Worm (Caenorhabditis elegans) whole organism, L2 larva: Measurements from ENCODE around the gene hlh-1.

Source experiments
- C34F6.9 ChIP-seq: fragments of 150-350 bp; optimal IDR thresholded peaks from 2 replicates; lab custom pipeline; 2014; ENCODE audit warnings: missing biosample characterization, missing genetic modification characterization
- F13H6.1 ChIP-seq: sonication (generic microtip); optimal IDR thresholded peaks from 2 replicates; lab custom pipeline; 2016; ENCODE audit warnings: missing genetic modification characterization, missing compliant biosample characterization
- R02D3.7 ChIP-seq: fragments of 150-350 bp; optimal IDR thresholded peaks from 2 replicates; lab custom pipeline; 2014; ENCODE audit warnings: missing biosample characterization, missing genetic modification characterization
- Y55F3AM.14 ChIP-seq: fragments of 200-800 bp; sonication (Bioruptor generic); optimal IDR thresholded peaks from 2 replicates; lab custom pipeline; 2018; ENCODE audit warnings: mild to moderate bottlenecking, missing genetic modification characterization, missing compliant biosample characterization
- ZK546.5 ChIP-seq: sonication (generic microtip); optimal IDR thresholded peaks from 2 replicates; lab custom pipeline; 2017; ENCODE audit warnings: missing biosample characterization, missing genetic modification characterization
- blmp-1 ChIP-seq: sonication (generic microtip); optimal IDR thresholded peaks from 2 replicates; lab custom pipeline; 2017; ENCODE audit warnings: missing genetic modification characterization, mild to moderate bottlenecking, missing compliant biosample characterization, antibody characterized with exemption, moderate library complexity; ENCODE audit not compliant: insufficient read depth
- ceh-16 ChIP-seq: fragments of 150-350 bp; optimal IDR thresholded peaks from 2 replicates; lab custom pipeline; 2014; ENCODE audit warnings: missing biosample characterization, missing genetic modification characterization
- ceh-82 ChIP-seq: fragments of 150-350 bp; optimal IDR thresholded peaks from 2 replicates; lab custom pipeline; 2014; ENCODE audit warnings: missing biosample characterization, missing genetic modification characterization
- crh-2 ChIP-seq: sonication (generic microtip); optimal IDR thresholded peaks from 2 replicates; lab custom pipeline; 2017; ENCODE audit warnings: missing biosample characterization, missing genetic modification characterization
- dmd-4 ChIP-seq: sonication (generic microtip); optimal IDR thresholded peaks from 2 replicates; lab custom pipeline; 2017; ENCODE audit warnings: missing biosample characterization, missing genetic modification characterization
- egl-27 ChIP-seq: sonication (generic microtip); optimal IDR thresholded peaks from 3 replicates; lab custom pipeline; 2017; ENCODE audit warnings: missing biosample characterization, missing genetic modification reagents, missing genetic modification characterization
- elt-3 ChIP-seq: sonication (generic microtip); optimal IDR thresholded peaks from 2 replicates; lab custom pipeline; 2017; ENCODE audit warnings: missing biosample characterization, missing genetic modification characterization
- gmeb-1 ChIP-seq: fragments of 150-350 bp; optimal IDR thresholded peaks from 2 replicates; lab custom pipeline; 2014; ENCODE audit warnings: missing biosample characterization, missing genetic modification characterization
- lin-11 ChIP-seq: fragments of 150-350 bp; sonication (generic microtip); optimal IDR thresholded peaks from 2 replicates; lab custom pipeline; 2014; ENCODE audit warnings: missing biosample characterization, missing genetic modification characterization, inconsistent platforms, mixed read lengths
- lin-13 ChIP-seq: fragments of 150-350 bp; optimal IDR thresholded peaks from 2 replicates; lab custom pipeline; 2014; ENCODE audit warnings: missing biosample characterization, missing genetic modification reagents, missing genetic modification characterization
- lin-39 ChIP-seq: fragments of 150-350 bp; optimal IDR thresholded peaks from 2 replicates; lab custom pipeline; 2014; ENCODE audit warnings: missing biosample characterization, missing genetic modification reagents, missing genetic modification characterization
- lsy-2 ChIP-seq, 2 experiments: fragments of 150-350 bp in 1 of 2; sonication (generic microtip) in 1 of 2; optimal IDR thresholded peaks; 2 replicates each; lab custom pipeline; 2014 to 2017; ENCODE audit warnings: missing biosample characterization in 2 of 2, missing genetic modification characterization in 2 of 2
- mab-5 ChIP-seq: fragments of 150-350 bp; optimal IDR thresholded peaks from 2 replicates; lab custom pipeline; 2014; ENCODE audit warnings: missing biosample characterization, missing genetic modification characterization
- nhr-10 ChIP-seq: sonication (generic microtip); optimal IDR thresholded peaks from 2 replicates; lab custom pipeline; 2017; ENCODE audit warnings: missing biosample characterization, missing genetic modification characterization
- nhr-11 ChIP-seq: fragments of 150-350 bp; optimal IDR thresholded peaks from 2 replicates; lab custom pipeline; 2014; ENCODE audit warnings: missing biosample characterization, missing genetic modification characterization
- nhr-12 ChIP-seq: fragments of 150-350 bp; optimal IDR thresholded peaks from 2 replicates; lab custom pipeline; 2014; ENCODE audit warnings: missing biosample characterization, missing genetic modification characterization
- nhr-129 ChIP-seq: fragments of 150-350 bp; optimal IDR thresholded peaks from 2 replicates; lab custom pipeline; 2014; ENCODE audit warnings: missing biosample characterization, missing genetic modification characterization
- nhr-21 ChIP-seq: fragments of 150-350 bp; optimal IDR thresholded peaks from 2 replicates; lab custom pipeline; 2014; ENCODE audit warnings: missing biosample characterization, missing genetic modification characterization
- nhr-237 ChIP-seq: fragments of 150-350 bp; optimal IDR thresholded peaks from 2 replicates; lab custom pipeline; 2014; ENCODE audit warnings: missing biosample characterization, missing genetic modification characterization
- nhr-25 ChIP-seq: fragments of 150-350 bp; sonication (generic microtip); optimal IDR thresholded peaks from 3 replicates; lab custom pipeline; 2014; ENCODE audit warnings: missing biosample characterization, missing genetic modification characterization
- peb-1 ChIP-seq: fragments of 150-350 bp; optimal IDR thresholded peaks from 2 replicates; lab custom pipeline; 2014; ENCODE audit warnings: missing biosample characterization, missing genetic modification characterization
- sem-4 ChIP-seq: fragments of 150-350 bp; optimal IDR thresholded peaks from 2 replicates; lab custom pipeline; 2014; ENCODE audit warnings: missing biosample characterization, missing genetic modification reagents, missing genetic modification characterization
- skn-1 ChIP-seq: sonication (generic microtip); optimal IDR thresholded peaks from 2 replicates; lab custom pipeline; 2017; ENCODE audit warnings: missing biosample characterization, missing genetic modification characterization
- sma-3 ChIP-seq: sonication (generic microtip); optimal IDR thresholded peaks from 2 replicates; lab custom pipeline; 2016; ENCODE audit warnings: missing genetic modification reagents, missing genetic modification characterization, missing compliant biosample characterization
- snpc-4 ChIP-seq: fragments of 150-350 bp; optimal IDR thresholded peaks from 2 replicates; lab custom pipeline; 2014; ENCODE audit warnings: missing biosample characterization, missing genetic modification characterization
- unc-39 ChIP-seq: fragments of 150-350 bp; optimal IDR thresholded peaks from 2 replicates; lab custom pipeline; 2014; ENCODE audit warnings: missing biosample characterization, missing genetic modification characterization
- zag-1 ChIP-seq: fragments of 150-350 bp; optimal IDR thresholded peaks from 2 replicates; lab custom pipeline; 2014; ENCODE audit warnings: missing biosample characterization, missing genetic modification characterization
- ztf-1 ChIP-seq: fragments of 200-800 bp; sonication (Bioruptor generic); conservative IDR thresholded peaks from 2 replicates; pipeline ENCODE4 v1.3.6; 2022; ENCODE audit warnings: missing genetic modification characterization, missing compliant biosample characterization
- ztf-11 ChIP-seq: sonication (generic microtip); optimal IDR thresholded peaks from 2 replicates; lab custom pipeline; 2017; ENCODE audit warnings: missing biosample characterization, missing genetic modification characterization

The hlh-1 gene

DNA sequence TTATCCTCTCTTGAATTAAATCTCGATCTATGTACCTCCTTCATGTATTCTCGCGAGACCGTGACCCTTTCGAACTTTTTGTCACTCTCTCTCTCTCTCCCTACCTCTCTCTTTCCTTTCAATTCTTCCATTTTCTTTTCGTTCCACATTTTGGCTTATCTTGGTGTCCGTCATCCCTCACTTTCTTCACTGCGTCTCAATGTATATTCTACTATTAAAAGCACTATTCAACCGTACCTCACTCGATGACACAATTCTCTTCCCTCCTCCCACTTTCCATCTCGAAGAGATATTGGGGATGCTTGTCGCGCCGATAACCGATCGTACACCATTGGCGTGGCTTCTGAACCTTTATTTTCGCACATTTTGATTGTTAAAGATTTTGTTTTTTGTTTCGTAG lies 7.7 kb upstream of the hlh-1 start:
- TF ChIP-seq R02D3.7 (tag; lab: Kevin White, UChicago) (no peak), unc-39 (tag; lab: Kevin White, UChicago) (no peak), nhr-25 (tag; lab: Kevin White, UChicago) (no peak), gmeb-1 (tag; lab: Kevin White, UChicago) (no peak), nhr-21 (tag; lab: Kevin White, UChicago) (no peak), nhr-237 (no peak), nhr-10 (tag; lab: Kevin White, UChicago) (no peak), blmp-1 (tag; lab: Kevin White, UChicago) (peak; percentile 12)

DNA sequence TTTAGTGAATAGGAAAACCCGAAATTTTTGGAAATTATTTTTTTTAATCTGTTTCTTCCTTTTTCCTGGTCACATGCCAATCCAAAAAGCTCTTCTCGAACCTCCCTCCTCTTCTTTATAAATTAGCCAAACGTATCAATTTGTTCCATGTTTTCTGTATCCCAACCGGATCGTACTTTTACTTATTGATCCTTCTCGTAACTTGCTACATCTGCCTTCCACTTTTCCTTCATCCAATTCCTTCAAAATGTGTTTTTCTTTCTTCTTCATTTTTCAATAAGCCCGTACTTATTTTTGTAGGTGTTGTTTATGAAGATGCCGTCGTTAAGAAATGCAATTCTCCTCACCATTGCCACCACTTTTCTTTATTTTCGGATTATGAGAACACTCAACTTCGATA lies 6.5 kb upstream of the hlh-1 start, which contains the start of gene cyp-23A1:
Gene cyp-23A1, plus strand, starts transcription at position 301 of the 400 bp plus-strand sequence.
- TF ChIP-seq lin-39 (tag; lab: Kevin White, UChicago) (no peak), zag-1 (no peak), unc-39 (tag; lab: Kevin White, UChicago) (no peak)

- TF ChIP-seq nhr-11 (tag; lab: Kevin White, UChicago) (no peak), sem-4 (tag; lab: Kevin White, UChicago) (no peak), lsy-2 (tag; optimal IDR thresholded peaks at IDR 0.05; lab: Kevin White, UChicago) (no peak), sma-3 (GFP tag; lab: Kevin White, UChicago) (no peak), nhr-129 (tag; lab: Kevin White, UChicago) (no peak), ztf-11 (no peak), Y55F3AM.14 (GFP tag; lab: Kevin White, UChicago) (no peak), C34F6.9 (tag; lab: Kevin White, UChicago) (no peak), zag-1 (no peak), gmeb-1 (tag; lab: Kevin White, UChicago) (no peak), elt-3 (tag; lab: Kevin White, UChicago) (no peak), ZK546.5 (tag; lab: Kevin White, UChicago) (no peak), snpc-4 (tag; lab: Kevin White, UChicago) (no peak), crh-2 (tag; lab: Kevin White, UChicago) (no peak), ceh-16 (tag; lab: Kevin White, UChicago) (no peak), ceh-82 (tag; lab: Kevin White, UChicago) (no peak), lin-11 (tag; lab: Kevin White, UChicago) (no peak), dmd-4 (no peak), R02D3.7 (tag; lab: Kevin White, UChicago) (no peak)
Measured at ce11 chrII:4516291-4516690, 2.1 kb upstream of the hlh-1 start.

DNA sequence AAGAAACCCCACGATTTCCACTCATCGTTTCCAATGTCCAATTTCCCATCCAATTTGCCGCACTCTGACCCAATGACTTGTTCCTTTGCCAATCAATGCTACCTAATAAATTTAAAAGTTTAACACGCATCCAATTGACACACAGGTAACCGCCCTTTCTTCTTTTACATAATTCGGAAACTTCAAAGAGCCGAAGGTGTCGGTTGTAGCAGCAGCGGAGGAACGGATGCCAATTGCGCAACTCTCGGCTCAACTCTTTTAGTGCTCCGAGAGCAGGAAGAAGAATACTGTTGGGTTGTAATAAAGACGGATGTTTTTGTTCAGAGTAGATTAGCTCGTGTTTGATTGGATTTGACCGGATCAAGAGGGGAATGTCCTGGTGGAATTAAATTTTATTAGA lies 1.1 kb upstream of the hlh-1 start:
- TF ChIP-seq nhr-12 (tag; lab: Kevin White, UChicago) (no peak), peb-1 (tag; lab: Kevin White, UChicago) (no peak), lin-13 (GFP tag; lab: Kevin White, UChicago) (no peak), C34F6.9 (tag; lab: Kevin White, UChicago) (no peak), ztf-1 (GFP tag; lab: Robert Waterston, UW) (no peak), sma-3 (GFP tag; lab: Kevin White, UChicago) (no peak), snpc-4 (tag; lab: Kevin White, UChicago) (no peak), lsy-2 (tag; optimal IDR thresholded peaks at IDR 0.05; lab: Kevin White, UChicago) (no peak), mab-5 (tag; lab: Kevin White, UChicago) (no peak)
- TF ChIP-seq, all 48 proteins: peak for 0

- TF ChIP-seq ZK546.5 (tag; lab: Kevin White, UChicago), result no peak
- no peak for TF ChIP-seq ceh-82 (tag; lab: Kevin White, UChicago)
- TF ChIP-seq ztf-1 (GFP tag; lab: Robert Waterston, UW), result no peak
- no peak for TF ChIP-seq elt-3 (tag; lab: Kevin White, UChicago)
- peak in 1 of 2 experiments; percentile 45 for TF ChIP-seq lsy-2 (tag; optimal IDR thresholded peaks at IDR 0.05; lab: Kevin White, UChicago)
- peak; percentile 32 for TF ChIP-seq F13H6.1 (tag; lab: Kevin White, UChicago)
- no peak for TF ChIP-seq ceh-16 (tag; lab: Kevin White, UChicago)
- TF ChIP-seq crh-2 (tag; lab: Kevin White, UChicago), result no peak
- no peak for TF ChIP-seq skn-1 (tag; lab: Kevin White, UChicago)
- TF ChIP-seq unc-39 (tag; lab: Kevin White, UChicago), result no peak
- no peak for TF ChIP-seq egl-27 (tag; lab: Kevin White, UChicago)
- TF ChIP-seq, all 48 proteins: peak for 2
Measured at ce11 chrII:4519976-4520594, 1.7 kb downstream of the hlh-1 start.
